Worm (Caenorhabditis elegans): ENCODE measurements around the gene srh-214.

srh-214 gene

DNA sequence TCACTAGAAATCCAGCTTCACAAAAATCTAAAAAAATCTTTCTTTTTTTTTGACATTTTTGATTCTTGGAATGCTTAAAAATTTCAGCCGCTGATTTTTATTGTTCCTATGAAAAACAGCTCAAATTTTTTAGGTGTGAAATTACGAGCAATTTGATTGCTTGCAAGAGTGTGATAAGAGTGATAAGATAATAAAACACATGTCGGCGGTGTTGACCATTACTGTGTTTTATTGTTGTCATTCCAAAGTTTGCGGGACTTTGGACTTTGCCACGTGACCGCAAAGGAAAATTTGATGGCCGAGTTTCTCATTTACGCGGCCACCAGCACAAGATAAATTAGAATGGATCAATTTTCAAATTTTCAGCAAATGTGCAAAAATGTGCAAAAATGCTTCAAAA, 12.8 kb downstream of the srh-214 start (continued):
- TF ChIP-seq daf-16 (GFP tag; optimal IDR thresholded peaks at IDR 0.05) (no peak), daf-16 (tag; optimal IDR thresholded peaks at IDR 0.05) (peak; percentile 95), dmd-6 (GFP tag; IDR thresholded peaks at IDR 0.05) (peak; percentile 72), ceh-20 (GFP tag; IDR thresholded peaks at IDR 0.05) (peak; percentile 51; the same call in 1 of the 2 replicates), nhr-111 (GFP tag; optimal IDR thresholded peaks at IDR 0.05) (no peak), zfp-2 (tag; optimal IDR thresholded peaks at IDR 0.05) (no peak), mes-2 (tag; optimal IDR thresholded peaks at IDR 0.05; ENCODE audit: poor library complexity, severe bottlenecking) (no peak), mdt-29 (GFP tag; IDR thresholded peaks at IDR 0.05) (no peak), lin-13 (GFP tag; optimal IDR thresholded peaks at IDR 0.05) (no peak), tra-1 (GFP tag; IDR thresholded peaks at IDR 0.05) (peak; percentile 56; the same call in 1 of the 2 replicates), nhr-28 (tag; optimal IDR thresholded peaks at IDR 0.05) (peak; percentile 89)

DNA sequence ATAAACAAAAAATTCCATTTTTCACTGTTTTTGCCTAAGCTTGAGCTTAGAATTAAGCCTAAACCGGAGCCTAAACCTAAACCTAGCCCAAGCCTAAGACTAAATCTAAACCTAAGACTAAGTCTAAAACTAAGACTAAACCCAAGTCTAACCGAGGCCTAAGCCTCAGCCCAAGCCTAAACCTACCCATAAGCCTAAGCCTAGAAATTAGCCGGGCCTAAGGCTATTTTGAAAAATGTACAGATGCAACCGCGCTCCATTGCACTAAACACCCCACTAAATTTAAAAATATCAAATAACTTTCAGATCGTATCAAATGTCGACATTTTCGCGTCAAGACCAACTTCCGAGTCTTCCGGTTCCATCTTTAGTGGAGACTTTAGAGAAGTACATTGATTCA, 14.3 kb downstream of the srh-214 start, which contains the start of gene T20B3.1:
Gene T20B3.1 (plus strand): TSS at position 301 of the 400 bp plus-strand sequence.
- TF ChIP-seq T26A8.4 (GFP tag; IDR thresholded peaks at IDR 0.05): no peak
- TF ChIP-seq aha-1 (tag): peak; percentile 22

DNA sequence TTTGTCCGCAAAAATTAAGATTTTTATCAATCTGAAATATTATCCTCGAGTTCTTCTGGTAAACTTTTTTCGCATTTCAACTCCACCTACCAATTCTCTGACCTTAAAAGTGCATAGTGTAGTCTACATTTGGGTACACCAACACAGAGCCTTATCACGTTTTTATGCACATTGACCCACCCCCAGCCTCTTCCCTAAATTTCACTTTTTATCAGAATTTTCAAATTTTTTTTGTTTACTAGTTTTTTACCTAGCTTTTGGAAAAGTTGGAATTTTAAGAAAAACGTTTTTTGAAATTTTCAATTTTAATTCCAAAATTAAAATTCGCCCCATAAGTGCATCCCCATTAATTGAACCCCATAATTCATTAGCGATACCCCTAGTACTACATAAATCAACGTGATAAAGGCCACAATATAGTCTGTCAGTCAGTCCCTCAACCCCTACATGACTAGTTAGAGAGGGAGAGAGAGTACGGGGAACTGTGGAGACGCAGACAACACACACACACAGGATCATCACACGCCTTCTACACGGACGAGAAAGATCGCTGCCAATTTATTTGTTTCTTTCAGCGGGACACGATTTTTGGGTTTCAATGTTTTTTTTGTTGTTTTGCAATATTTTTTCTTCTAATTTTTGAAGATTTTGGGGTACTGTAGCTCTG, 14.9 kb downstream of the srh-214 start:
- TF ChIP-seq snpc-4 (tag; optimal IDR thresholded peaks at IDR 0.05) (no peak), ztf-11 (tag; optimal IDR thresholded peaks at IDR 0.05) (no peak), gei-8 (GFP tag; optimal IDR thresholded peaks at IDR 0.05) (peak; percentile 31), fos-1 (tag; optimal IDR thresholded peaks at IDR 0.05) (no peak), nhr-28 (tag; optimal IDR thresholded peaks at IDR 0.05) (peak; percentile 62), unc-62 (GFP tag; optimal IDR thresholded peaks at IDR 0.05 in 1 of 2) (peak in 1 of 2 experiments; percentile 90), unc-62 (tag; optimal IDR thresholded peaks at IDR 0.05) (no peak), nhr-102 (tag; optimal IDR thresholded peaks at IDR 0.05) (no peak), skn-1 (tag; optimal IDR thresholded peaks at IDR 0.05) (no peak), F49E8.2 (tag; optimal IDR thresholded peaks at IDR 0.05; ENCODE audit: borderline replicate concordance) (no peak), lsy-2 (tag; optimal IDR thresholded peaks at IDR 0.05) (peak in 1 of 2 experiments; percentile 11), duxl-1 (tag; optimal IDR thresholded peaks at IDR 0.05; ENCODE audit: poor library complexity) (no peak), pha-4 (GFP tag; IDR thresholded peaks at IDR 0.05) (no peak), pha-4 (tag; optimal IDR thresholded peaks at IDR 0.05) (no peak), saeg-2 (GFP tag; IDR thresholded peaks at IDR 0.05) (no peak), mes-2 (tag; optimal IDR thresholded peaks at IDR 0.05; ENCODE audit: poor library complexity, severe bottlenecking) (peak; percentile 28), daf-16 (GFP tag; optimal IDR thresholded peaks at IDR 0.05) (no peak), daf-16 (tag; optimal IDR thresholded peaks at IDR 0.05) (peak; percentile 59), lin-15B (tag; optimal IDR thresholded peaks at IDR 0.05) (no peak), snpc-1.2 (GFP tag; IDR thresholded peaks at IDR 0.05) (no peak), lin-29 (GFP tag; IDR thresholded peaks at IDR 0.05) (no peak), hlh-11 (tag; optimal IDR thresholded peaks at IDR 0.05) (peak; percentile 23), unc-39 (tag; optimal IDR thresholded peaks at IDR 0.05) (no peak), nhr-11 (tag; optimal IDR thresholded peaks at IDR 0.05) (no peak), vab-7 (GFP tag; IDR thresholded peaks at IDR 0.05) (no peak), daf-19 (GFP tag; conservative IDR thresholded peaks at IDR 0.05) (no peak), madf-5 (GFP tag; IDR thresholded peaks at IDR 0.05) (no peak), pqm-1 (tag; optimal IDR thresholded peaks at IDR 0.05) (peak; percentile 32), mxl-3 (GFP tag; optimal IDR thresholded peaks at IDR 0.05) (peak; percentile 41), hlh-30 (tag; optimal IDR thresholded peaks at IDR 0.05; ENCODE audit: insufficient read depth) (peak; percentile 57), T26A8.4 (GFP tag; IDR thresholded peaks at IDR 0.05) (no peak), mdl-1 (tag; optimal IDR thresholded peaks at IDR 0.05) (peak in 1 of 2 experiments; percentile 28)

Measured in whole organism, L4 larva.